1 fruit fly cellular context compared by ENCODE assay signal in the genomic region with DNA sequence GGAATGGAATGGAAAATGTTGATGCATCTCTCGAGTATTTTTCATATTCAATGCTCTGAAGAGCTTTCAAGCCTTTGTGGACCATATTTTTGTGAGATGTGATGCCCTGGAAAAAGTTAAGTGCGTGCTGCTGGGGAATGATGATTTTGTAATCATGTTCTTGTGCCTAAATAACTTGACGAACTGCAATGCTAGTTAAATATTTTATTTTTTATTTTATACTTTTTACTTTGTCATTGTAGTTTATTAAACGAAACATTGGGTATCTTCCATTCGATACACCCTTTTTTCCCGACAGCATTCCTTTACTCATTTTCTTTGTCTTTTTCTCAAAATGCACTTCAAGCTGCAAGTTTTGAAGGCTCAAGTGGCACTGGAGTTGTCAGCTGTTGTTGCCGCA.
TF ChIP-seq lines count a peak whose summit lies in the region.

No protein-coding gene starts in this region.

TF ChIP-seq in whole organism, embryonic, 481 proteins besides CTCF, POLR2A, EP300 and RAD21 (continued from another document):
- TF ChIP-seq Eip74EF (GFP tag; optimal IDR thresholded peaks at IDR 0.05; lab: Kevin White, UChicago) (peak in 1 of 2 experiments; percentile 10), Awh (GFP tag; IDR thresholded peaks at IDR 0.05; lab: Robert Waterston, UW) (0 out of 2 replicates have a peak, but pooled peaks have one; percentile 9), D (optimal IDR thresholded peaks at IDR 0.05; lab: Kevin White, UChicago) (no peak), D (GFP tag; optimal IDR thresholded peaks at IDR 0.05; lab: Kevin White, UChicago) (peak; percentile 50), CG34224 (GFP tag; IDR thresholded peaks at IDR 0.05; lab: Robert Waterston, UW; ENCODE audit: partially characterized antibody) (no peak), yki (optimal IDR thresholded peaks at IDR 0.05; lab: Kevin White, UChicago) (no peak), BtbVII (GFP tag; optimal IDR thresholded peaks at IDR 0.05; lab: Kevin White, UChicago) (no peak), bowl (GFP tag; IDR thresholded peaks at IDR 0.05; lab: Robert Waterston, UW) (no peak), Dbx (GFP tag; IDR thresholded peaks at IDR 0.05; lab: Robert Waterston, UW) (no peak), gem (tag; optimal IDR thresholded peaks at IDR 0.05; lab: Kevin White, UChicago) (peak; percentile 72), Mes4 (GFP tag; optimal IDR thresholded peaks at IDR 0.05; lab: Kevin White, UChicago) (no peak), CG30020 (tag; optimal IDR thresholded peaks at IDR 0.05; lab: Kevin White, UChicago) (no peak), ind (GFP tag; optimal IDR thresholded peaks at IDR 0.05; lab: Kevin White, UChicago) (peak; percentile 9), CG34422 (GFP tag; IDR thresholded peaks at IDR 0.05; lab: Robert Waterston, UW) (peak; percentile 13; the same call in 1 of the 3 replicates), CG12104 (GFP tag; optimal IDR thresholded peaks at IDR 0.05; lab: Kevin White, UChicago) (no peak), ato (GFP tag; IDR thresholded peaks at IDR 0.05; lab: Robert Waterston, UW; ENCODE audit: partially characterized antibody) (no peak), ara (GFP tag; IDR thresholded peaks at IDR 0.05; lab: Robert Waterston, UW) (peak; percentile 59; the same call in 1 of the 2 replicates), Hsf (GFP tag; optimal IDR thresholded peaks at IDR 0.05; lab: Kevin White, UChicago) (peak; percentile 10), pb (GFP tag; optimal IDR thresholded peaks at IDR 0.05; lab: Kevin White, UChicago) (no peak), tgo (GFP tag; IDR thresholded peaks at IDR 0.05; lab: Robert Waterston, UW) (peak; percentile 48; the same call in 2 of the 3 replicates), bbx (GFP tag; IDR thresholded peaks at IDR 0.05; lab: Robert Waterston, UW; ENCODE audit: partially characterized antibody) (no peak), CG14441 (GFP tag; IDR thresholded peaks at IDR 0.05; lab: Robert Waterston, UW) (peak; percentile 49; the same call in 1 of the 2 replicates), CoRest (tag; optimal IDR thresholded peaks at IDR 0.05; lab: Kevin White, UChicago) (peak; percentile 28), Ptx1 (GFP tag; IDR thresholded peaks at IDR 0.05; lab: Robert Waterston, UW) (peak; percentile 66), CG11456 (GFP tag; IDR thresholded peaks at IDR 0.05; lab: Robert Waterston, UW) (0 out of 3 replicates have a peak, but pooled peaks have one; percentile 47), CG12155 (GFP tag; optimal IDR thresholded peaks at IDR 0.05; lab: Kevin White, UChicago) (no peak), CG4404 (GFP tag; IDR thresholded peaks at IDR 0.05; lab: Robert Waterston, UW) (peak; percentile 17; the same call in 1 of the 2 replicates), Xbp1 (GFP tag; optimal IDR thresholded peaks at IDR 0.05; lab: Kevin White, UChicago) (peak; percentile 59), stc (GFP tag; IDR thresholded peaks at IDR 0.05; lab: Robert Waterston, UW) (peak; percentile 57; the same call in 1 of the 2 replicates), CG9215 (GFP tag; IDR thresholded peaks at IDR 0.05; lab: Robert Waterston, UW) (no peak), cas (GFP tag; IDR thresholded peaks at IDR 0.05; lab: Robert Waterston, UW) (no peak), NFAT (GFP tag; IDR thresholded peaks at IDR 0.05; lab: Robert Waterston, UW) (no peak), Six4 (GFP tag; optimal IDR thresholded peaks at IDR 0.05; lab: Kevin White, UChicago) (peak; percentile 25), toy (GFP tag; IDR thresholded peaks at IDR 0.05; lab: Robert Waterston, UW) (no peak), CG10321 (GFP tag; IDR thresholded peaks at IDR 0.05; lab: Robert Waterston, UW) (no peak), emc (GFP tag; optimal IDR thresholded peaks at IDR 0.05; lab: Kevin White, UChicago) (no peak), HLH3B (GFP tag; IDR thresholded peaks at IDR 0.05; lab: Robert Waterston, UW) (peak; percentile 53; the same call in 1 of the 2 replicates), slbo (GFP tag; IDR thresholded peaks at IDR 0.05; lab: Robert Waterston, UW) (no peak; the same call in 1 of the 2 replicates), CG11085 (GFP tag; IDR thresholded peaks at IDR 0.05; lab: Robert Waterston, UW) (no peak), CG9876 (GFP tag; optimal IDR thresholded peaks at IDR 0.05; lab: Kevin White, UChicago) (no peak), CG14860 (GFP tag; IDR thresholded peaks at IDR 0.05; lab: Robert Waterston, UW; ENCODE audit: partially characterized antibody) (no peak), CG10979 (tag; optimal IDR thresholded peaks at IDR 0.05; lab: Kevin White, UChicago) (peak; percentile 59), peb (GFP tag; IDR thresholded peaks at IDR 0.05; lab: Robert Waterston, UW) (no peak), NfI (GFP tag; optimal IDR thresholded peaks at IDR 0.05; lab: Kevin White, UChicago) (peak; percentile 2), vfl (GFP tag; optimal IDR thresholded peaks at IDR 0.05; lab: Kevin White, UChicago) (no peak), Hr3 (GFP tag; optimal IDR thresholded peaks at IDR 0.05; lab: Kevin White, UChicago) (peak; percentile 23), tap (tag; optimal IDR thresholded peaks at IDR 0.05; lab: Kevin White, UChicago) (peak; percentile 21), CG13424 (tag; optimal IDR thresholded peaks at IDR 0.05; lab: Kevin White, UChicago) (peak; percentile 37), MESR4 (GFP tag; optimal IDR thresholded peaks at IDR 0.05; lab: Kevin White, UChicago) (no peak), D19A (tag; optimal IDR thresholded peaks at IDR 0.05; lab: Kevin White, UChicago) (peak; percentile 22), Oli (tag; optimal IDR thresholded peaks at IDR 0.05; lab: Kevin White, UChicago) (peak; percentile 53), Aef1 (GFP tag; IDR thresholded peaks at IDR 0.05; lab: Robert Waterston, UW) (peak; percentile 46; the same call in 2 of the 3 replicates), CG10366 (GFP tag; IDR thresholded peaks at IDR 0.05; lab: Robert Waterston, UW) (peak; percentile 51; the same call in 1 of the 2 replicates), CG11723 (GFP tag; optimal IDR thresholded peaks at IDR 0.05; lab: Kevin White, UChicago) (no peak), fd102C (GFP tag; optimal IDR thresholded peaks at IDR 0.05; lab: Kevin White, UChicago) (no peak), CG2712 (tag; optimal IDR thresholded peaks at IDR 0.05; lab: Kevin White, UChicago) (peak; percentile 61), lab (GFP tag; optimal IDR thresholded peaks at IDR 0.05; lab: Kevin White, UChicago) (peak; percentile 27), CG7987 (GFP tag; optimal IDR thresholded peaks at IDR 0.05; lab: Kevin White, UChicago) (no peak), jing (GFP tag; optimal IDR thresholded peaks at IDR 0.05; lab: Kevin White, UChicago) (peak; percentile 25), CG2116 (GFP tag; optimal IDR thresholded peaks at IDR 0.05; lab: Kevin White, UChicago) (no peak), slp2 (GFP tag; optimal IDR thresholded peaks at IDR 0.05; lab: Kevin White, UChicago) (no peak), CG33557 (GFP tag; optimal IDR thresholded peaks at IDR 0.05; lab: Kevin White, UChicago) (no peak), sc (optimal IDR thresholded peaks at IDR 0.05; lab: Kevin White, UChicago) (no peak), sc (GFP tag; optimal IDR thresholded peaks at IDR 0.05; lab: Kevin White, UChicago) (peak; percentile 42), bab2 (GFP tag; optimal IDR thresholded peaks at IDR 0.05; lab: Kevin White, UChicago) (no peak), lilli (GFP tag; optimal IDR thresholded peaks at IDR 0.05; lab: Kevin White, UChicago) (peak; percentile 11), E2f2 (GFP tag; IDR thresholded peaks at IDR 0.05; lab: Robert Waterston, UW) (peak; percentile 30; the same call in 1 of the 2 replicates), CG11247 (GFP tag; IDR thresholded peaks at IDR 0.05; lab: Robert Waterston, UW) (0 out of 2 replicates have a peak, but pooled peaks have one; percentile 13), Sox100B (GFP tag; optimal IDR thresholded peaks at IDR 0.05; lab: Kevin White, UChicago) (peak; percentile 23), dm (GFP tag; optimal IDR thresholded peaks at IDR 0.05; lab: Kevin White, UChicago) (no peak), CG9797 (GFP tag; optimal IDR thresholded peaks at IDR 0.05; lab: Kevin White, UChicago) (no peak), trh (GFP tag; optimal IDR thresholded peaks at IDR 0.05; lab: Kevin White, UChicago) (no peak), sens (GFP tag; lab: Kevin White, UChicago) (peak; percentile 79), CG1603 (tag; optimal IDR thresholded peaks at IDR 0.05; lab: Kevin White, UChicago) (peak; percentile 9), fd3F (GFP tag; optimal IDR thresholded peaks at IDR 0.05; lab: Kevin White, UChicago) (no peak), disco-r (GFP tag; optimal IDR thresholded peaks at IDR 0.05; lab: Kevin White, UChicago) (no peak), CG2875 (GFP tag; optimal IDR thresholded peaks at IDR 0.05; lab: Kevin White, UChicago) (peak; percentile 57), CG3838 (GFP tag; optimal IDR thresholded peaks at IDR 0.05; lab: Kevin White, UChicago) (no peak), lmd (GFP tag; IDR thresholded peaks at IDR 0.05; lab: Robert Waterston, UW) (peak; percentile 55), CG17829 (tag; optimal IDR thresholded peaks at IDR 0.05; lab: Kevin White, UChicago) (peak; percentile 30), CG31224 (GFP tag; IDR thresholded peaks at IDR 0.05; lab: Robert Waterston, UW) (no peak), HHEX (GFP tag; optimal IDR thresholded peaks at IDR 0.05; lab: Kevin White, UChicago) (no peak), eve (GFP tag; optimal IDR thresholded peaks at IDR 0.05; lab: Kevin White, UChicago) (peak in 1 of 2 experiments; percentile 71), ap (GFP tag; IDR thresholded peaks at IDR 0.05; lab: Robert Waterston, UW) (peak; percentile 33; the same call in 1 of the 2 replicates), Abd-B (GFP tag; optimal IDR thresholded peaks at IDR 0.05; lab: Kevin White, UChicago) (peak; percentile 25), fu2 (GFP tag; optimal IDR thresholded peaks at IDR 0.05; lab: Kevin White, UChicago) (no peak), CG9727 (GFP tag; optimal IDR thresholded peaks at IDR 0.05; lab: Kevin White, UChicago) (no peak), fd96Cb (tag; optimal IDR thresholded peaks at IDR 0.05; lab: Kevin White, UChicago) (peak; percentile 56), CG4360 (GFP tag; IDR thresholded peaks at IDR 0.05; lab: Robert Waterston, UW) (peak; percentile 47), CG8388 (GFP tag; optimal IDR thresholded peaks at IDR 0.05; lab: Kevin White, UChicago) (peak; percentile 51), pzg (GFP tag; optimal IDR thresholded peaks at IDR 0.05; lab: Kevin White, UChicago) (no peak)
